Worm (Caenorhabditis elegans) whole organism, L3 larva: Measurements from ENCODE around the gene dct-1.

Source experiments
- R02D3.7 ChIP-seq: fragments of 150-350 bp; optimal IDR thresholded peaks from 2 replicates; lab custom pipeline; 2014; ENCODE audit warnings: missing biosample characterization, missing genetic modification characterization
- aly-2 ChIP-seq: fragments of 150-350 bp; optimal IDR thresholded peaks from 2 replicates; lab custom pipeline; 2014; ENCODE audit warnings: missing biosample characterization, missing genetic modification characterization
- ama-1 ChIP-seq: fragments of 150-350 bp; optimal IDR thresholded peaks from 2 replicates; lab custom pipeline; 2018
- ceh-28 ChIP-seq: fragments of 150-350 bp; optimal IDR thresholded peaks from 2 replicates; lab custom pipeline; 2014; ENCODE audit warnings: missing biosample characterization, missing genetic modification reagents, missing genetic modification characterization
- ceh-82 ChIP-seq: fragments of 150-350 bp; optimal IDR thresholded peaks from 2 replicates; lab custom pipeline; 2014; ENCODE audit warnings: missing biosample characterization, missing genetic modification characterization
- ceh-9 ChIP-seq: sonication (generic microtip); optimal IDR thresholded peaks from 2 replicates; lab custom pipeline; 2018; ENCODE audit warnings: missing biosample characterization, missing genetic modification characterization
- daf-12 ChIP-seq: fragments of 150-350 bp; optimal IDR thresholded peaks from 2 replicates; lab custom pipeline; 2014; ENCODE audit warnings: missing biosample characterization, missing genetic modification reagents, missing genetic modification characterization
- egl-27 ChIP-seq: sonication (generic microtip); optimal IDR thresholded peaks from 4 replicates; lab custom pipeline; 2017; ENCODE audit warnings: missing biosample characterization, missing genetic modification reagents, missing genetic modification characterization
- egl-5 ChIP-seq: fragments of 150-350 bp; optimal IDR thresholded peaks from 2 replicates; lab custom pipeline; 2017; ENCODE audit warnings: missing biosample characterization, missing genetic modification reagents, missing genetic modification characterization, inconsistent platforms
- elt-1 ChIP-seq: fragments of 150-350 bp; optimal IDR thresholded peaks from 2 replicates; lab custom pipeline; 2014; ENCODE audit warnings: missing biosample characterization, missing genetic modification characterization
- elt-2 ChIP-seq: sonication (generic microtip); optimal IDR thresholded peaks from 2 replicates; lab custom pipeline; 2016; ENCODE audit warnings: missing genetic modification reagents, mild to moderate bottlenecking, missing genetic modification characterization, missing compliant biosample characterization
- elt-3 ChIP-seq, 3 experiments: fragments of 150-350 bp in 1 of 3; sonication (generic microtip) in 2 of 3; optimal IDR thresholded peaks; 2 replicates in 2 of 3; 4 replicates in 1 of 3; lab custom pipeline; 2014 to 2017; ENCODE audit warnings: missing biosample characterization in 3 of 3, missing genetic modification characterization in 3 of 3
- eor-1 ChIP-seq, 2 experiments: fragments of 150-350 bp; optimal IDR thresholded peaks; 2 replicates each; lab custom pipeline; 2014 to 2018; ENCODE audit warnings: missing biosample characterization in 2 of 2, missing genetic modification characterization in 2 of 2
- fkh-10 ChIP-seq: sonication (generic microtip); optimal IDR thresholded peaks from 2 replicates; lab custom pipeline; 2017; ENCODE audit warnings: missing biosample characterization, missing genetic modification reagents, missing genetic modification characterization
- fos-1 ChIP-seq: fragments of 150-350 bp; optimal IDR thresholded peaks from 2 replicates; lab custom pipeline; 2014; ENCODE audit warnings: missing biosample characterization, missing genetic modification characterization
- hmg-11 ChIP-seq: sonication (generic microtip); optimal IDR thresholded peaks from 2 replicates; lab custom pipeline; 2016; ENCODE audit warnings: missing genetic modification characterization, missing compliant biosample characterization
- jun-1 ChIP-seq: fragments of 150-350 bp; optimal IDR thresholded peaks from 2 replicates; lab custom pipeline; 2014; ENCODE audit warnings: missing biosample characterization, missing genetic modification reagents, missing genetic modification characterization
- lin-39 ChIP-seq: fragments of 150-350 bp; optimal IDR thresholded peaks from 2 replicates; lab custom pipeline; 2018; ENCODE audit warnings: missing biosample characterization, missing genetic modification reagents, missing genetic modification characterization
- lsy-12 ChIP-seq: sonication (generic microtip); optimal IDR thresholded peaks from 2 replicates; lab custom pipeline; 2016; ENCODE audit warnings: mild to moderate bottlenecking, missing genetic modification characterization, missing compliant biosample characterization
- mml-1 ChIP-seq: fragments of 150-350 bp; sonication (generic microtip); optimal IDR thresholded peaks from 3 replicates; lab custom pipeline; 2014; ENCODE audit warnings: missing biosample characterization, missing genetic modification characterization
- nfya-1 ChIP-seq: sonication (generic microtip); optimal IDR thresholded peaks from 2 replicates; lab custom pipeline; 2017; ENCODE audit warnings: missing genetic modification characterization, mild to moderate bottlenecking, missing compliant biosample characterization, antibody characterized with exemption, moderate library complexity; ENCODE audit not compliant: insufficient read depth
- nhr-11 ChIP-seq: fragments of 150-350 bp; optimal IDR thresholded peaks from 2 replicates; lab custom pipeline; 2014; ENCODE audit warnings: missing biosample characterization, missing genetic modification characterization
- nhr-12 ChIP-seq: fragments of 150-350 bp; optimal IDR thresholded peaks from 2 replicates; lab custom pipeline; 2014; ENCODE audit warnings: missing biosample characterization, missing genetic modification characterization
- nhr-23 ChIP-seq: fragments of 150-350 bp; optimal IDR thresholded peaks from 2 replicates; lab custom pipeline; 2014; ENCODE audit warnings: missing biosample characterization, missing genetic modification reagents, missing genetic modification characterization
- nhr-237 ChIP-seq: fragments of 150-350 bp; optimal IDR thresholded peaks from 2 replicates; lab custom pipeline; 2014; ENCODE audit warnings: missing biosample characterization, missing genetic modification characterization
- nhr-25 ChIP-seq: sonication (generic microtip); optimal IDR thresholded peaks from 2 replicates; lab custom pipeline; 2017; ENCODE audit warnings: missing biosample characterization, missing genetic modification characterization
- nhr-43 ChIP-seq: sonication (generic microtip); optimal IDR thresholded peaks from 2 replicates; lab custom pipeline; 2016; ENCODE audit warnings: mild to moderate bottlenecking, missing genetic modification characterization, missing compliant biosample characterization; ENCODE audit not compliant: poor library complexity, severe bottlenecking
- nhr-77 ChIP-seq: fragments of 150-350 bp; optimal IDR thresholded peaks from 2 replicates; lab custom pipeline; 2014; ENCODE audit warnings: missing biosample characterization, missing genetic modification characterization
- pha-4 ChIP-seq: fragments of 150-350 bp; optimal IDR thresholded peaks from 2 replicates; lab custom pipeline; 2014; ENCODE audit warnings: missing biosample characterization, missing genetic modification reagents, missing genetic modification characterization
- pqm-1 ChIP-seq: fragments of 150-350 bp; optimal IDR thresholded peaks from 2 replicates; lab custom pipeline; 2017; ENCODE audit warnings: missing biosample characterization, missing genetic modification characterization, inconsistent platforms
- sea-2 ChIP-seq: fragments of 150-350 bp; sonication (generic microtip); optimal IDR thresholded peaks from 4 replicates; lab custom pipeline; 2014; ENCODE audit warnings: missing biosample characterization, missing genetic modification reagents, missing genetic modification characterization
- skn-1 ChIP-seq: fragments of 150-350 bp; optimal IDR thresholded peaks from 2 replicates; lab custom pipeline; 2014; ENCODE audit warnings: missing biosample characterization, missing genetic modification characterization
- tbx-2 ChIP-seq: sonication (generic microtip); optimal IDR thresholded peaks from 2 replicates; lab custom pipeline; 2016; ENCODE audit warnings: mild to moderate bottlenecking, missing genetic modification characterization, missing compliant biosample characterization
- unc-62 ChIP-seq: fragments of 150-350 bp; sonication (generic microtip); optimal IDR thresholded peaks from 4 replicates; lab custom pipeline; 2014; ENCODE audit warnings: missing biosample characterization, missing genetic modification reagents, missing genetic modification characterization
- ztf-4 ChIP-seq: fragments of 150-350 bp; optimal IDR thresholded peaks from 2 replicates; lab custom pipeline; 2014; ENCODE audit warnings: missing biosample characterization, missing genetic modification characterization

The dct-1 gene

ce11 chrX:7953695-7954094 lies 459 bp upstream of the dct-1 start:
- peak; percentile 93 for TF ChIP-seq pha-4 (tag; lab: Kevin White, UChicago)
- no peak for TF ChIP-seq ceh-9

- TF ChIP-seq fkh-10 (GFP tag; lab: Kevin White, UChicago), result no peak
- TF ChIP-seq nfya-1 (tag; lab: Kevin White, UChicago), result no peak
- TF ChIP-seq lsy-12 (tag; lab: Kevin White, UChicago), result peak; percentile 36
- peak; percentile 9 for TF ChIP-seq ama-1 (lab: Kevin White, UChicago)
- peak; percentile 31 for TF ChIP-seq nhr-43 (tag; lab: Kevin White, UChicago)
These were observed 2.3 kb downstream of the dct-1 start for ce11 chrX:7956449-7956848.

- TF ChIP-seq daf-12 (tag; lab: Kevin White, UChicago) (no peak), pqm-1 (tag; lab: Kevin White, UChicago) (no peak), nhr-11 (no peak), nhr-237 (no peak), hmg-11 (tag; lab: Kevin White, UChicago) (no peak), egl-27 (tag; lab: Kevin White, UChicago) (no peak), egl-5 (tag; lab: Kevin White, UChicago) (no peak), aly-2 (tag; lab: Kevin White, UChicago) (no peak)
- TF ChIP-seq, all 47 proteins: peak for 0
These were observed 4.0 kb downstream of the dct-1 start, which contains the start of gene sfxn-2 for ce11 chrX:7958203-7958602. sfxn-2 (minus strand) TSS chrX:7958303.

- TF ChIP-seq nhr-25 (tag; lab: Kevin White, UChicago) (no peak), elt-1 (tag; lab: Kevin White, UChicago) (no peak), hmg-11 (tag; lab: Kevin White, UChicago) (no peak), nhr-23 (tag; lab: Kevin White, UChicago) (no peak), mml-1 (tag; lab: Kevin White, UChicago) (no peak), R02D3.7 (tag; lab: Kevin White, UChicago) (no peak), unc-62 (GFP tag; lab: Kevin White, UChicago) (no peak)
These were observed 7.5 kb downstream of the dct-1 start, which contains the start of gene sem-5 for ce11 chrX:7961623-7962022. sem-5 (minus strand) TSS chrX:7961723.

- peak; percentile 47 for TF ChIP-seq skn-1
- TF ChIP-seq ztf-4, result no peak
- TF ChIP-seq nhr-23 (tag; lab: Kevin White, UChicago), result peak; percentile 55
- TF ChIP-seq tbx-2 (tag; lab: Kevin White, UChicago), result no peak
- no peak for TF ChIP-seq nhr-12 (tag; lab: Kevin White, UChicago)
- TF ChIP-seq nhr-43 (tag; lab: Kevin White, UChicago), result no peak
- no peak for TF ChIP-seq elt-3 (tag; optimal IDR thresholded peaks at IDR 0.05; lab: Kevin White, UChicago)
- peak; percentile 60 for TF ChIP-seq pha-4 (tag; lab: Kevin White, UChicago)
- peak; percentile 63 for TF ChIP-seq jun-1 (tag; lab: Kevin White, UChicago)
- peak; percentile 38 for TF ChIP-seq nfya-1 (tag; lab: Kevin White, UChicago)
- no peak for TF ChIP-seq R02D3.7 (tag; lab: Kevin White, UChicago)
- no peak for TF ChIP-seq nhr-77
- TF ChIP-seq pqm-1 (tag; lab: Kevin White, UChicago), result peak; percentile 97
- no peak for TF ChIP-seq lsy-12 (tag; lab: Kevin White, UChicago)
- no peak for TF ChIP-seq fkh-10 (GFP tag; lab: Kevin White, UChicago)
- TF ChIP-seq nhr-25 (tag; lab: Kevin White, UChicago), result peak; percentile 56
- peak; percentile 99 for TF ChIP-seq elt-2 (tag; lab: Kevin White, UChicago)
- TF ChIP-seq ceh-82 (tag; lab: Kevin White, UChicago), result no peak
- no peak for TF ChIP-seq egl-27 (tag; lab: Kevin White, UChicago)
- no peak for TF ChIP-seq fos-1 (tag; lab: Kevin White, UChicago)
- peak; percentile 51 for TF ChIP-seq hmg-11 (tag; lab: Kevin White, UChicago)
- TF ChIP-seq nhr-237, result no peak
- peak; percentile 70 for TF ChIP-seq ceh-28 (tag; lab: Kevin White, UChicago)
- no peak for TF ChIP-seq eor-1 (tag; optimal IDR thresholded peaks at IDR 0.05; lab: Kevin White, UChicago)
- TF ChIP-seq lin-39 (tag; lab: Kevin White, UChicago), result peak; percentile 69
- TF ChIP-seq ama-1 (lab: Kevin White, UChicago), result no peak
- TF ChIP-seq ceh-9, result no peak
- TF ChIP-seq sea-2 (GFP tag; lab: Kevin White, UChicago), result no peak
- TF ChIP-seq, all 47 proteins: peak for 11
These were observed 7.9 kb downstream of the dct-1 start for ce11 chrX:7962056-7962485.
